Fruit fly (Drosophila melanogaster): Measurements from ENCODE around the gene Hmgcr.

Gene Hmgcr

dm6 chr3R:23729632-23730471 lies 3.3 kb upstream of the Hmgcr start (continued):
- TF ChIP-seq tna (GFP tag; IDR thresholded peaks at IDR 0.05; ENCODE audit: partially characterized antibody) (peak; percentile 81), CG7786 (GFP tag; optimal IDR thresholded peaks at IDR 0.05) (no peak), Six4 (GFP tag; optimal IDR thresholded peaks at IDR 0.05) (no peak), CG11696 (GFP tag; IDR thresholded peaks at IDR 0.05) (no peak), Sox102F (GFP tag; optimal IDR thresholded peaks at IDR 0.05) (no peak), Eip74EF (GFP tag; optimal IDR thresholded peaks at IDR 0.05) (peak in 1 of 2 experiments; percentile 73), ab (GFP tag; optimal IDR thresholded peaks at IDR 0.05) (no peak), CHES-1-like (GFP tag; optimal IDR thresholded peaks at IDR 0.05) (no peak), zen (tag; optimal IDR thresholded peaks at IDR 0.05) (no peak), Ravus (GFP tag; IDR thresholded peaks at IDR 0.05) (no peak), CG9215 (GFP tag; IDR thresholded peaks at IDR 0.05) (no peak), CG10274 (GFP tag; optimal IDR thresholded peaks at IDR 0.05) (no peak), Dll (GFP tag; IDR thresholded peaks at IDR 0.05; ENCODE audit: partially characterized antibody) (0 out of 4 replicates have a peak, but pooled peaks have one; percentile 33), CG31365 (tag; optimal IDR thresholded peaks at IDR 0.05) (no peak), CG17359 (tag; optimal IDR thresholded peaks at IDR 0.05) (no peak), CG13894 (tag; optimal IDR thresholded peaks at IDR 0.05) (peak; percentile 94), CG17385 (GFP tag; optimal IDR thresholded peaks at IDR 0.05) (no peak), CrebB (tag; optimal IDR thresholded peaks at IDR 0.05) (peak; percentile 25), CG8944 (GFP tag; optimal IDR thresholded peaks at IDR 0.05) (no peak), Dip3 (GFP tag; optimal IDR thresholded peaks at IDR 0.05) (no peak), CG16815 (GFP tag; optimal IDR thresholded peaks at IDR 0.05) (no peak), fd64A (GFP tag; optimal IDR thresholded peaks at IDR 0.05) (no peak), CG5953 (GFP tag; IDR thresholded peaks at IDR 0.05) (0 out of 2 replicates have a peak, but pooled peaks have one; percentile 34), CG14050 (GFP tag; IDR thresholded peaks at IDR 0.05) (no peak), cg (GFP tag; optimal IDR thresholded peaks at IDR 0.05) (no peak), eyg (GFP tag; optimal IDR thresholded peaks at IDR 0.05) (no peak), CG10565 (GFP tag; optimal IDR thresholded peaks at IDR 0.05) (no peak), lab (GFP tag; optimal IDR thresholded peaks at IDR 0.05) (no peak), CG3407 (GFP tag; optimal IDR thresholded peaks at IDR 0.05) (no peak), Camta (GFP tag; optimal IDR thresholded peaks at IDR 0.05) (no peak), Blimp-1 (GFP tag; optimal IDR thresholded peaks at IDR 0.05) (no peak), pita (GFP tag; optimal IDR thresholded peaks at IDR 0.05) (no peak), sug (tag; optimal IDR thresholded peaks at IDR 0.05) (peak; percentile 88), CG7372 (GFP tag; IDR thresholded peaks at IDR 0.05) (no peak), CG2678 (tag; optimal IDR thresholded peaks at IDR 0.05) (peak; percentile 33), CG3838 (GFP tag; optimal IDR thresholded peaks at IDR 0.05) (no peak), Dek (tag; optimal IDR thresholded peaks at IDR 0.05) (peak; percentile 24), CG7271 (tag; optimal IDR thresholded peaks at IDR 0.05) (no peak), Dip2 (GFP tag; IDR thresholded peaks at IDR 0.05) (no peak), h (optimal IDR thresholded peaks at IDR 0.05) (no peak), B-H1 (GFP tag; IDR thresholded peaks at IDR 0.05) (no peak), trh (GFP tag; optimal IDR thresholded peaks at IDR 0.05) (no peak), CG2875 (GFP tag; optimal IDR thresholded peaks at IDR 0.05) (peak; percentile 18), Sin3A (optimal IDR thresholded peaks at IDR 0.05) (no peak), bowl (GFP tag; IDR thresholded peaks at IDR 0.05) (no peak), CG12236 (GFP tag; optimal IDR thresholded peaks at IDR 0.05) (no peak), ap (GFP tag; IDR thresholded peaks at IDR 0.05) (no peak), CG34422 (GFP tag; IDR thresholded peaks at IDR 0.05) (no peak), H15 (GFP tag; IDR thresholded peaks at IDR 0.05) (no peak), ems (GFP tag; optimal IDR thresholded peaks at IDR 0.05) (no peak)
